Worm (Caenorhabditis elegans) whole organism, L3 larva: ENCODE results near the gene R09H10.2.

Source experiments
- aly-2 ChIP-seq: fragments of 150-350 bp; optimal IDR thresholded peaks from 2 replicates; lab custom pipeline; 2014; ENCODE audit warnings: missing biosample characterization, missing genetic modification characterization
- ama-1 ChIP-seq: fragments of 150-350 bp; optimal IDR thresholded peaks from 2 replicates; lab custom pipeline; 2018
- egl-27 ChIP-seq: sonication (generic microtip); optimal IDR thresholded peaks from 4 replicates; lab custom pipeline; 2017; ENCODE audit warnings: missing biosample characterization, missing genetic modification reagents, missing genetic modification characterization
- elt-1 ChIP-seq: fragments of 150-350 bp; optimal IDR thresholded peaks from 2 replicates; lab custom pipeline; 2014; ENCODE audit warnings: missing biosample characterization, missing genetic modification characterization
- fkh-10 ChIP-seq: sonication (generic microtip); optimal IDR thresholded peaks from 2 replicates; lab custom pipeline; 2017; ENCODE audit warnings: missing biosample characterization, missing genetic modification reagents, missing genetic modification characterization
- fos-1 ChIP-seq: fragments of 150-350 bp; optimal IDR thresholded peaks from 2 replicates; lab custom pipeline; 2014; ENCODE audit warnings: missing biosample characterization, missing genetic modification characterization
- nhr-11 ChIP-seq: fragments of 150-350 bp; optimal IDR thresholded peaks from 2 replicates; lab custom pipeline; 2014; ENCODE audit warnings: missing biosample characterization, missing genetic modification characterization
- nhr-237 ChIP-seq: fragments of 150-350 bp; optimal IDR thresholded peaks from 2 replicates; lab custom pipeline; 2014; ENCODE audit warnings: missing biosample characterization, missing genetic modification characterization
- snpc-4 ChIP-seq: fragments of 150-350 bp; optimal IDR thresholded peaks from 2 replicates; lab custom pipeline; 2014; ENCODE audit warnings: missing biosample characterization, missing genetic modification characterization
- zag-1 ChIP-seq: fragments of 150-350 bp; optimal IDR thresholded peaks from 2 replicates; lab custom pipeline; 2014; ENCODE audit warnings: missing biosample characterization, missing genetic modification characterization

ce11 chrIV:10590649-10591048 lies 12.1 kb upstream of the R09H10.2 start, which contains the start of the genes C43F9.5 and nkb-2:
- TF ChIP-seq egl-27 (tag; lab: Kevin White, UChicago) (no peak), snpc-4 (tag; lab: Kevin White, UChicago) (no peak), ama-1 (lab: Kevin White, UChicago) (no peak), zag-1 (tag; lab: Kevin White, UChicago) (no peak), nhr-11 (no peak), fos-1 (tag; lab: Kevin White, UChicago) (no peak), nhr-237 (tag; lab: Kevin White, UChicago) (no peak), aly-2 (tag; lab: Kevin White, UChicago) (no peak), elt-1 (tag; lab: Kevin White, UChicago) (no peak), fkh-10 (GFP tag; lab: Kevin White, UChicago) (no peak)
